Fruit fly (Drosophila melanogaster) whole organism, embryonic: ENCODE measurements around the gene fmt.

ENCODE experiments used
- ATbp ChIP-seq: fragments of 200-800 bp; sonication (Bioruptor generic); optimal IDR thresholded peaks from 2 replicates; lab custom pipeline; 2017; ENCODE audit warnings: missing biosample characterization, mild to moderate bottlenecking, missing genetic modification characterization, missing genetic modification reagents
- Aef1 ChIP-seq: fragments of 200-800 bp; sonication (Bioruptor generic); IDR thresholded peaks from 3 replicates; pipeline ENCODE4 v1.3.6; 2022; ENCODE audit warnings: missing biosample characterization, missing genetic modification characterization
- Antp ChIP-seq: fragments of 200-800 bp; sonication (Bioruptor generic); optimal IDR thresholded peaks from 3 replicates; lab custom pipeline; 2016; ENCODE audit warnings: missing biosample characterization, missing genetic modification characterization
- Bdp1 ChIP-seq: fragments of 200-800 bp; sonication (Bioruptor generic); optimal IDR thresholded peaks from 3 replicates; lab custom pipeline; 2016; ENCODE audit warnings: missing biosample characterization, missing genetic modification characterization
- BtbVII ChIP-seq: fragments of 200-800 bp; sonication (Bioruptor generic); optimal IDR thresholded peaks from 3 replicates; lab custom pipeline; 2017; ENCODE audit warnings: missing biosample characterization, mild to moderate bottlenecking, missing genetic modification characterization
- C15 ChIP-seq: fragments of 200-800 bp; sonication (Bioruptor generic); IDR thresholded peaks from 3 replicates; pipeline ENCODE4 v1.3.6; 2022; ENCODE audit warnings: missing biosample characterization, missing genetic modification characterization
- CG10274 ChIP-seq: fragments of 200-800 bp; sonication (Bioruptor generic); optimal IDR thresholded peaks from 3 replicates; lab custom pipeline; 2017; ENCODE audit warnings: missing biosample characterization, mild to moderate bottlenecking, missing genetic modification characterization
- CG10959 ChIP-seq: fragments of 200-800 bp; sonication (Bioruptor generic); IDR thresholded peaks from 2 replicates; pipeline ENCODE4 v1.3.6; 2022; ENCODE audit warnings: missing biosample characterization, missing genetic modification characterization
- CG14965 ChIP-seq: fragments of 200-800 bp; sonication (Bioruptor generic); optimal IDR thresholded peaks from 2 replicates; lab custom pipeline; 2016; ENCODE audit warnings: missing biosample characterization, missing genetic modification characterization, borderline replicate concordance
- CG15011 ChIP-seq: fragments of 200-800 bp; sonication (Bioruptor generic); optimal IDR thresholded peaks from 3 replicates; lab custom pipeline; 2018; ENCODE audit warnings: missing biosample characterization, mild to moderate bottlenecking, missing genetic modification characterization
- CG15073 ChIP-seq: fragments of 200-800 bp; sonication (Bioruptor generic); optimal IDR thresholded peaks from 2 replicates; lab custom pipeline; 2016; ENCODE audit warnings: missing biosample characterization, missing genetic modification characterization
- CG15479 ChIP-seq: fragments of 200-800 bp; sonication (Bioruptor generic); optimal IDR thresholded peaks from 3 replicates; lab custom pipeline; 2019; ENCODE audit warnings: missing biosample characterization, mild to moderate bottlenecking, missing genetic modification characterization, moderate library complexity
- CG17829 ChIP-seq: fragments of 200-800 bp; optimal IDR thresholded peaks from 2 replicates; lab custom pipeline; 2019; ENCODE audit warnings: missing biosample characterization, mild to moderate bottlenecking, missing genetic modification characterization, moderate library complexity
- CG1832 ChIP-seq: fragments of 200-800 bp; sonication (Bioruptor generic); optimal IDR thresholded peaks from 2 replicates; lab custom pipeline; 2017; ENCODE audit warnings: missing biosample characterization, mild to moderate bottlenecking, missing genetic modification characterization, inconsistent platforms
- CG2199 ChIP-seq: fragments of 200-800 bp; sonication (Bioruptor generic); IDR thresholded peaks from 3 replicates; pipeline ENCODE4 v1.3.6; 2022; ENCODE audit warnings: missing biosample characterization, missing genetic modification characterization
- CG4707 ChIP-seq: fragments of 200-800 bp; sonication (Bioruptor generic); optimal IDR thresholded peaks from 2 replicates; lab custom pipeline; 2018; ENCODE audit warnings: missing biosample characterization, mild to moderate bottlenecking, missing genetic modification characterization, moderate library complexity
- CG5245 ChIP-seq: fragments of 200-800 bp; sonication (Bioruptor generic); optimal IDR thresholded peaks from 3 replicates; lab custom pipeline; 2016; ENCODE audit warnings: missing biosample characterization, missing genetic modification characterization
- CG6254 ChIP-seq: fragments of 200-800 bp; sonication (Bioruptor generic); optimal IDR thresholded peaks from 3 replicates; lab custom pipeline; 2017; ENCODE audit warnings: mild to moderate bottlenecking, missing biosample characterization, missing genetic modification reagents, missing genetic modification characterization
- CG6689 ChIP-seq: fragments of 200-800 bp; sonication (Bioruptor generic); IDR thresholded peaks from 2 replicates; pipeline ENCODE4 v1.3.6; 2022; ENCODE audit warnings: missing biosample characterization, missing genetic modification characterization
- CG7963 ChIP-seq: fragments of 200-800 bp; sonication (Bioruptor generic); IDR thresholded peaks from 3 replicates; pipeline ENCODE4 v1.3.6; 2022; ENCODE audit warnings: missing biosample characterization, missing genetic modification characterization; ENCODE audit not compliant: partially characterized antibody
- CG8924 ChIP-seq: fragments of 200-800 bp; optimal IDR thresholded peaks from 3 replicates; lab custom pipeline; 2019; ENCODE audit warnings: missing biosample characterization, mild to moderate bottlenecking, missing genetic modification characterization, moderate library complexity
- D19B ChIP-seq: fragments of 200-800 bp; sonication (Bioruptor generic); optimal IDR thresholded peaks from 2 replicates; lab custom pipeline; 2017; ENCODE audit warnings: missing biosample characterization, mild to moderate bottlenecking, missing genetic modification characterization
- Dp ChIP-seq: fragments of 200-800 bp; sonication (Bioruptor generic); optimal IDR thresholded peaks from 2 replicates; lab custom pipeline; 2018; ENCODE audit warnings: missing biosample characterization, mild to moderate bottlenecking, missing genetic modification characterization, moderate library complexity
- Dref ChIP-seq: fragments of 200-800 bp; sonication (Bioruptor generic); IDR thresholded peaks from 2 replicates; pipeline ENCODE4 v1.3.6; 2022; ENCODE audit warnings: missing biosample characterization, missing genetic modification characterization
- Fer2 ChIP-seq: fragments of 200-800 bp; sonication (Bioruptor generic); optimal IDR thresholded peaks from 2 replicates; lab custom pipeline; 2018; ENCODE audit warnings: missing biosample characterization, mild to moderate bottlenecking, missing genetic modification characterization, moderate library complexity
- GATAe ChIP-seq: fragments of 200-800 bp; sonication (Bioruptor generic); conservative IDR thresholded peaks from 2 replicates; pipeline ENCODE4 v1.3.6; 2022; ENCODE audit warnings: missing biosample characterization, missing genetic modification characterization
- Hsf ChIP-seq: fragments of 200-800 bp; sonication (Bioruptor generic); optimal IDR thresholded peaks from 3 replicates; lab custom pipeline; 2016; ENCODE audit warnings: missing biosample characterization, missing genetic modification characterization
- Kr ChIP-seq: fragments of 200-800 bp; sonication (Bioruptor generic); optimal IDR thresholded peaks from 2 replicates; lab custom pipeline; 2017; ENCODE audit warnings: missing biosample characterization, mild to moderate bottlenecking, missing genetic modification characterization
- PHDP ChIP-seq: fragments of 200-800 bp; sonication (Bioruptor generic); optimal IDR thresholded peaks from 3 replicates; lab custom pipeline; 2018; ENCODE audit warnings: missing biosample characterization, mild to moderate bottlenecking, missing genetic modification characterization, moderate library complexity
- Ptx1 ChIP-seq: fragments of 200-800 bp; sonication (Bioruptor generic); IDR thresholded peaks from 2 replicates; pipeline ENCODE4 v1.3.6; 2022; ENCODE audit warnings: missing biosample characterization, missing genetic modification characterization
- Stat92E ChIP-seq, 3 experiments: fragments of >200 bp in 2 of 3; fragments of 200-800 bp in 1 of 3; sonication (Bioruptor generic) in 1 of 3; optimal IDR thresholded peaks; 2 replicates each; lab custom pipeline; 2017 to 2019; ENCODE audit warnings: missing biosample characterization in 3 of 3, missing genetic modification characterization in 3 of 3, mild to moderate bottlenecking in 1 of 3, moderate library complexity in 1 of 3
- TFAM ChIP-seq: fragments of 200-800 bp; sonication (Bioruptor generic); optimal IDR thresholded peaks from 2 replicates; lab custom pipeline; 2017; ENCODE audit warnings: missing biosample characterization, missing genetic modification characterization, inconsistent platforms
- Taf1 ChIP-seq: fragments of 200-800 bp; sonication (Bioruptor generic); IDR thresholded peaks from 2 replicates; pipeline ENCODE4 v1.3.6; 2022; ENCODE audit warnings: missing biosample characterization, missing genetic modification characterization
- Trl ChIP-seq, 3 experiments: fragments of >200 bp in 2 of 3; fragments of 200-800 bp in 1 of 3; sonication (Bioruptor generic) in 1 of 3; optimal IDR thresholded peaks; 2 replicates in 1 of 3; 3 replicates in 2 of 3; lab custom pipeline; 2016 to 2017; ENCODE audit warnings: missing biosample characterization in 1 of 3, missing genetic modification characterization in 1 of 3
- amos ChIP-seq: fragments of 200-800 bp; sonication (Bioruptor generic); IDR thresholded peaks from 2 replicates; pipeline ENCODE4 v1.3.6; 2022; ENCODE audit warnings: missing biosample characterization, missing genetic modification characterization; ENCODE audit not compliant: partially characterized antibody
- btn ChIP-seq: fragments of 200-800 bp; sonication (Bioruptor generic); optimal IDR thresholded peaks from 2 replicates; lab custom pipeline; 2016; ENCODE audit warnings: missing biosample characterization, missing genetic modification characterization
- cg ChIP-seq: fragments of 200-800 bp; sonication (Bioruptor generic); optimal IDR thresholded peaks from 3 replicates; lab custom pipeline; 2019; ENCODE audit warnings: missing biosample characterization, mild to moderate bottlenecking, missing genetic modification characterization, moderate library complexity
- danr ChIP-seq: fragments of 200-800 bp; sonication (Bioruptor generic); IDR thresholded peaks from 2 replicates; pipeline ENCODE4 v1.3.6; 2022; ENCODE audit warnings: missing biosample characterization, missing genetic modification characterization
- gro ChIP-seq: fragments of 200-800 bp; sonication (Bioruptor generic); optimal IDR thresholded peaks from 2 replicates; lab custom pipeline; 2016; ENCODE audit warnings: missing biosample characterization, missing genetic modification characterization
- rib ChIP-seq: fragments of 200-800 bp; sonication (Bioruptor generic); IDR thresholded peaks from 2 replicates; pipeline ENCODE4 v1.3.6; 2022; ENCODE audit warnings: missing biosample characterization, missing genetic modification characterization
- sima ChIP-seq: fragments of 200-800 bp; sonication (Bioruptor generic); optimal IDR thresholded peaks from 2 replicates; lab custom pipeline; 2016; ENCODE audit warnings: missing biosample characterization, missing genetic modification characterization
- sr ChIP-seq: fragments of 200-800 bp; sonication (Bioruptor generic); IDR thresholded peaks from 3 replicates; pipeline ENCODE4 v1.3.6; 2022; ENCODE audit warnings: missing biosample characterization, missing genetic modification characterization
- ssp ChIP-seq: fragments of 200-800 bp; sonication (Bioruptor generic); IDR thresholded peaks from 2 replicates; pipeline ENCODE4 v1.3.6; 2022; ENCODE audit warnings: missing biosample characterization, missing genetic modification characterization
- sug ChIP-seq: fragments of 200-800 bp; optimal IDR thresholded peaks from 2 replicates; lab custom pipeline; 2019; ENCODE audit warnings: missing biosample characterization, mild to moderate bottlenecking, missing genetic modification characterization, moderate library complexity
- tgo ChIP-seq: fragments of 200-800 bp; sonication (Bioruptor generic); IDR thresholded peaks from 3 replicates; pipeline ENCODE4 v1.3.6; 2022; ENCODE audit warnings: missing biosample characterization, missing genetic modification characterization
- zen ChIP-seq: fragments of 200-800 bp; sonication (Bioruptor generic); optimal IDR thresholded peaks from 3 replicates; lab custom pipeline; 2018; ENCODE audit warnings: missing biosample characterization, mild to moderate bottlenecking, missing genetic modification characterization, moderate library complexity
- zf30C ChIP-seq: fragments of 200-800 bp; sonication (Bioruptor generic); optimal IDR thresholded peaks from 3 replicates; lab custom pipeline; 2018; ENCODE audit warnings: missing biosample characterization, mild to moderate bottlenecking, missing genetic modification characterization

Gene fmt

dm6 chr3L:6216787-6217078 lies 43.1 kb upstream of the fmt start (continued):
- TF ChIP-seq CG4707 (GFP tag; lab: Kevin White, UChicago), result no peak
- TF ChIP-seq sr (GFP tag; lab: Robert Waterston, UW), result no peak

dm6 chr3L:6215976-6216786 lies 42.5 kb upstream of the fmt start:
- peak; percentile 76 for TF ChIP-seq BtbVII (GFP tag; lab: Kevin White, UChicago)
- TF ChIP-seq Trl (optimal IDR thresholded peaks at IDR 0.05; lab: Kevin White, UChicago), result no peak
- peak; percentile 16 for TF ChIP-seq Trl (GFP tag; optimal IDR thresholded peaks at IDR 0.05; lab: Kevin White, UChicago)
- no peak for TF ChIP-seq sima
- peak in 1 of 3 experiments; percentile 54 for TF ChIP-seq Stat92E (GFP tag; optimal IDR thresholded peaks at IDR 0.05; lab: Kevin White, UChicago)
- TF ChIP-seq danr (GFP tag; lab: Robert Waterston, UW), result no peak
- TF ChIP-seq D19B (GFP tag; lab: Kevin White, UChicago), result no peak
- TF ChIP-seq ATbp (GFP tag; lab: Kevin White, UChicago), result peak; percentile 55
- TF ChIP-seq tgo (GFP tag; lab: Robert Waterston, UW), result no peak
- no peak for TF ChIP-seq Dp
- no peak for TF ChIP-seq Bdp1 (GFP tag; lab: Kevin White, UChicago)
- TF ChIP-seq gro, result no peak
- TF ChIP-seq btn (GFP tag; lab: Kevin White, UChicago), result no peak
- no peak for TF ChIP-seq CG15073 (GFP tag; lab: Kevin White, UChicago)
- peak; percentile 13 for TF ChIP-seq CG10274 (GFP tag; lab: Kevin White, UChicago)
- TF ChIP-seq cg (GFP tag; lab: Kevin White, UChicago), result peak; percentile 43
- TF ChIP-seq CG17829, result no peak
- no peak for TF ChIP-seq Fer2 (tag; lab: Kevin White, UChicago)
- no peak for TF ChIP-seq ssp (GFP tag; lab: Robert Waterston, UW)
- TF ChIP-seq Taf1, result no peak
- TF ChIP-seq zen (tag; lab: Kevin White, UChicago), result peak; percentile 58
- no peak for TF ChIP-seq Hsf (GFP tag; lab: Kevin White, UChicago)
- TF ChIP-seq CG5245 (GFP tag; lab: Kevin White, UChicago), result no peak
- no peak for TF ChIP-seq Antp (GFP tag; lab: Kevin White, UChicago)
- TF ChIP-seq sug (tag; lab: Kevin White, UChicago), result no peak
- TF ChIP-seq CG1832 (GFP tag; lab: Kevin White, UChicago), result no peak
- TF ChIP-seq CG15011 (GFP tag; lab: Kevin White, UChicago), result peak; percentile 62
- peak; percentile 61 for TF ChIP-seq Kr
- no peak for TF ChIP-seq amos (GFP tag; lab: Robert Waterston, UW)
- no peak for TF ChIP-seq PHDP
- no peak for TF ChIP-seq C15 (GFP tag; lab: Robert Waterston, UW)
- TF ChIP-seq CG10959, result no peak
- peak; percentile 65 for TF ChIP-seq CG8924 (tag; lab: Kevin White, UChicago)
- no peak for TF ChIP-seq GATAe (GFP tag; lab: Robert Waterston, UW)
- TF ChIP-seq CG15479 (GFP tag; lab: Kevin White, UChicago), result peak; percentile 66
- peak; percentile 49; the same call in 1 of the 3 replicates for TF ChIP-seq CG2199
- TF ChIP-seq CG6689 (GFP tag; lab: Robert Waterston, UW), result no peak
- no peak for TF ChIP-seq CG7963
- TF ChIP-seq Aef1 (GFP tag; lab: Robert Waterston, UW), result no peak
- no peak for TF ChIP-seq Ptx1 (GFP tag; lab: Robert Waterston, UW)
- TF ChIP-seq CG14965, result no peak
- TF ChIP-seq TFAM (GFP tag; lab: Kevin White, UChicago), result peak; percentile 16
- no peak for TF ChIP-seq rib (GFP tag; lab: Robert Waterston, UW)
- no peak for TF ChIP-seq Dref (GFP tag; lab: Robert Waterston, UW)
- TF ChIP-seq zf30C (GFP tag; lab: Kevin White, UChicago), result peak; percentile 26
- peak; percentile 25 for TF ChIP-seq CG6254 (GFP tag; lab: Kevin White, UChicago)
